Worm (Caenorhabditis elegans) whole organism, L2 larva: Measurements from ENCODE around the gene srw-138.

Experiments used
- R02D3.7 ChIP-seq: fragments of 150-350 bp; optimal IDR thresholded peaks from 2 replicates; lab custom pipeline; 2014; ENCODE audit warnings: missing biosample characterization, missing genetic modification characterization
- aly-2 ChIP-seq: fragments of 150-350 bp; optimal IDR thresholded peaks from 2 replicates; lab custom pipeline; 2014; ENCODE audit warnings: missing biosample characterization, missing genetic modification characterization
- ama-1 ChIP-seq: fragments of 150-350 bp; optimal IDR thresholded peaks from 2 replicates; lab custom pipeline; 2018; ENCODE audit warnings: inconsistent platforms
- ceh-82 ChIP-seq: fragments of 150-350 bp; optimal IDR thresholded peaks from 2 replicates; lab custom pipeline; 2014; ENCODE audit warnings: missing biosample characterization, missing genetic modification characterization
- egl-27 ChIP-seq: sonication (generic microtip); optimal IDR thresholded peaks from 3 replicates; lab custom pipeline; 2017; ENCODE audit warnings: missing biosample characterization, missing genetic modification reagents, missing genetic modification characterization
- elt-1 ChIP-seq: fragments of 150-350 bp; optimal IDR thresholded peaks from 2 replicates; lab custom pipeline; 2014; ENCODE audit warnings: missing biosample characterization, missing genetic modification characterization
- lin-13 ChIP-seq: fragments of 150-350 bp; optimal IDR thresholded peaks from 2 replicates; lab custom pipeline; 2014; ENCODE audit warnings: missing biosample characterization, missing genetic modification reagents, missing genetic modification characterization
- zag-1 ChIP-seq: fragments of 150-350 bp; optimal IDR thresholded peaks from 2 replicates; lab custom pipeline; 2014; ENCODE audit warnings: missing biosample characterization, missing genetic modification characterization
- ztf-1 ChIP-seq: fragments of 200-800 bp; sonication (Bioruptor generic); conservative IDR thresholded peaks from 2 replicates; pipeline ENCODE4 v1.3.6; 2022; ENCODE audit warnings: missing genetic modification characterization, missing compliant biosample characterization

DNA sequence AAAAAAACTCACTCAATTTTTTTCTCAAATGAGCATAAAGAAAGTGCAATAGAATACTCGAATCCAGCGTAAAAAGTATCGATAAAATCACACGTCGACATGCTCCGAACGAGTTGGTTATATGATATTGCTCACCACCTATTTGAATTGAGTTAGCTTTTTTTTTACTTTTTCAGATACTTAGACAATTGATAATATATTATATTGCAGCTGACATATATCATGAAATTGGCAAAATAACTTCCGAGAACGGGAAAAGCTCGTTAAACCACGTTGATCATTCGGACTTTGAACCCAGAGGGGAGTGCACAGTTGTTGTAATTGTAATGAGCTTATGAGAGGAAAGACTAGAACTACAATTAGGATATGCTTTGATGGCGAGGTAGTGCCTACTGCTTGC is 47.6 kb upstream of the srw-138 start, which contains the start of gene srw-136:
- TF ChIP-seq egl-27 (tag; lab: Kevin White, UChicago) = no peak
- no peak for TF ChIP-seq ceh-82 (tag; lab: Kevin White, UChicago)
- no peak for TF ChIP-seq aly-2 (tag; lab: Kevin White, UChicago)
- TF ChIP-seq lin-13 = no peak
- no peak for TF ChIP-seq R02D3.7 (tag; lab: Kevin White, UChicago)
- TF ChIP-seq ama-1 (lab: Kevin White, UChicago) = no peak
- TF ChIP-seq elt-1 (tag; lab: Kevin White, UChicago) = no peak
- TF ChIP-seq zag-1 (tag; lab: Kevin White, UChicago) = no peak
- TF ChIP-seq ztf-1 = no peak
